Fruit fly (Drosophila melanogaster) whole organism, prepupa: ENCODE data around the gene CG44000.

Source experiments
- Blimp-1 ChIP-seq: fragments of 200-800 bp; sonication (Bioruptor generic); optimal IDR thresholded peaks from 3 replicates; lab custom pipeline; 2017; ENCODE audit warnings: missing biosample characterization, missing genetic modification characterization, mild to moderate bottlenecking, moderate library complexity, missing genetic modification reagents
- CG10631 ChIP-seq: fragments of 200-800 bp; sonication (Bioruptor generic); optimal IDR thresholded peaks from 2 replicates; lab custom pipeline; 2016; ENCODE audit warnings: missing biosample characterization, missing genetic modification characterization
- CG11294 ChIP-seq: fragments of 200-800 bp; sonication (Bioruptor generic); IDR thresholded peaks from 2 replicates; pipeline ENCODE4 v1.3.6; 2022; ENCODE audit warnings: missing biosample characterization, missing genetic modification characterization
- CG11762 ChIP-seq: fragments of 200-800 bp; sonication (Bioruptor generic); optimal IDR thresholded peaks from 3 replicates; lab custom pipeline; 2016; ENCODE audit warnings: missing biosample characterization, missing genetic modification characterization; ENCODE audit not compliant: insufficient read depth
- CG11902 ChIP-seq: fragments of 200-800 bp; sonication (Bioruptor generic); optimal IDR thresholded peaks from 3 replicates; lab custom pipeline; 2016; ENCODE audit warnings: missing biosample characterization, missing genetic modification characterization
- CG15336 ChIP-seq: fragments of 200-800 bp; sonication (Bioruptor generic); IDR thresholded peaks from 2 replicates; pipeline ENCODE4 v1.3.6; 2022; ENCODE audit warnings: missing biosample characterization, missing genetic modification characterization
- CG1621 ChIP-seq: fragments of 200-800 bp; sonication (Bioruptor generic); optimal IDR thresholded peaks from 3 replicates; lab custom pipeline; 2018; ENCODE audit warnings: missing biosample characterization, mild to moderate bottlenecking, missing genetic modification characterization
- CG16779 ChIP-seq: fragments of 200-800 bp; sonication (Bioruptor generic); optimal IDR thresholded peaks from 3 replicates; lab custom pipeline; 2017; ENCODE audit warnings: missing biosample characterization, mild to moderate bottlenecking, missing genetic modification characterization
- CG3032 ChIP-seq: fragments of 200-800 bp; optimal IDR thresholded peaks from 2 replicates; lab custom pipeline; 2019; ENCODE audit warnings: missing biosample characterization, mild to moderate bottlenecking, missing genetic modification characterization, moderate library complexity
- CG32006 ChIP-seq: fragments of 200-800 bp; sonication (Bioruptor generic); optimal IDR thresholded peaks from 3 replicates; lab custom pipeline; 2017; ENCODE audit warnings: missing biosample characterization, mild to moderate bottlenecking, missing genetic modification characterization
- CG34406 ChIP-seq: fragments of 200-800 bp; sonication (Bioruptor generic); optimal IDR thresholded peaks from 3 replicates; lab custom pipeline; 2016; ENCODE audit warnings: missing biosample characterization, missing genetic modification characterization
- CG4318 ChIP-seq: fragments of 200-800 bp; sonication (Bioruptor generic); optimal IDR thresholded peaks from 3 replicates; lab custom pipeline; 2017; ENCODE audit warnings: missing biosample characterization, mild to moderate bottlenecking, missing genetic modification characterization
- CG6163 ChIP-seq: fragments of 200-800 bp; sonication (Bioruptor generic); IDR thresholded peaks from 3 replicates; pipeline ENCODE4 v1.3.6; 2022; ENCODE audit warnings: missing biosample characterization, missing genetic modification characterization
- CG6276 ChIP-seq: fragments of 200-800 bp; sonication (Bioruptor generic); optimal IDR thresholded peaks from 2 replicates; lab custom pipeline; 2017; ENCODE audit warnings: missing biosample characterization, mild to moderate bottlenecking, missing genetic modification characterization
- CG6792 ChIP-seq: fragments of 200-800 bp; sonication (Bioruptor generic); optimal IDR thresholded peaks from 3 replicates; lab custom pipeline; 2016; ENCODE audit warnings: missing biosample characterization, missing genetic modification characterization
- CG6854 ChIP-seq: fragments of 200-800 bp; sonication (Bioruptor generic); optimal IDR thresholded peaks from 2 replicates; lab custom pipeline; 2017; ENCODE audit warnings: missing biosample characterization, mild to moderate bottlenecking, missing genetic modification characterization
- CG7368 ChIP-seq: fragments of 200-800 bp; sonication (Bioruptor generic); optimal IDR thresholded peaks from 3 replicates; lab custom pipeline; 2016; ENCODE audit warnings: missing biosample characterization, missing genetic modification characterization
- CG8119 ChIP-seq: fragments of 200-800 bp; sonication (Bioruptor generic); IDR thresholded peaks from 3 replicates; pipeline ENCODE4 v1.3.6; 2022; ENCODE audit warnings: missing biosample characterization, missing genetic modification characterization
- CG8319 ChIP-seq: fragments of 200-800 bp; sonication (Bioruptor generic); optimal IDR thresholded peaks from 3 replicates; lab custom pipeline; 2016; ENCODE audit warnings: missing biosample characterization, missing genetic modification characterization
- CG9139 ChIP-seq: fragments of 200-800 bp; sonication (Bioruptor generic); optimal IDR thresholded peaks from 3 replicates; lab custom pipeline; 2017; ENCODE audit warnings: missing biosample characterization, mild to moderate bottlenecking, missing genetic modification characterization
- Eip75B ChIP-seq: fragments of 200-800 bp; sonication (Bioruptor generic); optimal IDR thresholded peaks from 3 replicates; lab custom pipeline; 2016; ENCODE audit warnings: missing biosample characterization, missing genetic modification characterization
- Eip78C ChIP-seq: fragments of 200-800 bp; sonication (Bioruptor generic); peaks from one replicate; lab custom pipeline; 2016; ENCODE audit warnings: missing biosample characterization, missing genetic modification characterization
- Eip93F ChIP-seq: fragments of 200-800 bp; sonication (Bioruptor generic); optimal IDR thresholded peaks from 2 replicates; lab custom pipeline; 2016; ENCODE audit warnings: missing biosample characterization, mild to moderate bottlenecking, missing genetic modification characterization
- Ets21C ChIP-seq: fragments of 200-800 bp; sonication (Bioruptor generic); optimal IDR thresholded peaks from 3 replicates; lab custom pipeline; 2016; ENCODE audit warnings: missing biosample characterization, missing genetic modification characterization
- Ets96B ChIP-seq: fragments of 200-800 bp; optimal IDR thresholded peaks from 2 replicates; lab custom pipeline; 2019; ENCODE audit warnings: missing biosample characterization, mild to moderate bottlenecking, missing genetic modification characterization, moderate library complexity
- Gug ChIP-seq: fragments of 200-800 bp; sonication (Bioruptor generic); IDR thresholded peaks from 2 replicates; pipeline ENCODE4 v1.3.6; 2022; ENCODE audit warnings: missing biosample characterization, missing genetic modification characterization
- Hr38 ChIP-seq: sonication (Bioruptor generic); optimal IDR thresholded peaks from 2 replicates; lab custom pipeline; 2016; ENCODE audit warnings: missing biosample characterization, missing genetic modification characterization
- Hr39 ChIP-seq: fragments of 200-800 bp; sonication (Bioruptor generic); optimal IDR thresholded peaks from 2 replicates; lab custom pipeline; 2016; ENCODE audit warnings: missing biosample characterization, missing genetic modification characterization
- Lpt ChIP-seq: fragments of 200-800 bp; sonication (Bioruptor generic); optimal IDR thresholded peaks from 3 replicates; lab custom pipeline; 2016; ENCODE audit warnings: missing biosample characterization, missing genetic modification characterization
- Met ChIP-seq: fragments of 200-800 bp; sonication (Bioruptor generic); optimal IDR thresholded peaks from 3 replicates; lab custom pipeline; 2016; ENCODE audit warnings: missing biosample characterization, missing genetic modification characterization
- OdsH ChIP-seq: fragments of 200-800 bp; sonication (Bioruptor generic); optimal IDR thresholded peaks from 3 replicates; lab custom pipeline; 2016; ENCODE audit warnings: missing biosample characterization, missing genetic modification characterization
- Smox ChIP-seq: fragments of 200-800 bp; sonication (Bioruptor generic); optimal IDR thresholded peaks from 3 replicates; lab custom pipeline; 2016; ENCODE audit warnings: missing biosample characterization, missing genetic modification characterization
- Sox102F ChIP-seq: fragments of 200-800 bp; sonication (Bioruptor generic); optimal IDR thresholded peaks from 2 replicates; lab custom pipeline; 2016; ENCODE audit warnings: missing biosample characterization, mild to moderate bottlenecking, missing genetic modification characterization
- Sox14 ChIP-seq: fragments of 200-800 bp; sonication (Bioruptor generic); optimal IDR thresholded peaks from 3 replicates; lab custom pipeline; 2016; ENCODE audit warnings: missing biosample characterization, missing genetic modification characterization
- Sox15 ChIP-seq: fragments of 200-800 bp; sonication (Bioruptor generic); optimal IDR thresholded peaks from 3 replicates; lab custom pipeline; 2016; ENCODE audit warnings: missing biosample characterization, missing genetic modification characterization
- achi ChIP-seq: fragments of 200-800 bp; sonication (Bioruptor generic); optimal IDR thresholded peaks from 3 replicates; lab custom pipeline; 2016; ENCODE audit warnings: missing biosample characterization, missing genetic modification characterization
- acj6 ChIP-seq: fragments of 200-800 bp; sonication (Bioruptor generic); optimal IDR thresholded peaks from 3 replicates; lab custom pipeline; 2016; ENCODE audit warnings: missing biosample characterization, missing genetic modification characterization
- dac ChIP-seq: fragments of 200-800 bp; sonication (Bioruptor generic); optimal IDR thresholded peaks from 2 replicates; lab custom pipeline; 2017; ENCODE audit warnings: missing biosample characterization, mild to moderate bottlenecking, missing genetic modification characterization
- esn ChIP-seq: fragments of 200-800 bp; sonication (Bioruptor generic); optimal IDR thresholded peaks from 2 replicates; lab custom pipeline; 2016; ENCODE audit warnings: missing biosample characterization, mild to moderate bottlenecking, missing genetic modification characterization, moderate library complexity
- fd85E ChIP-seq: fragments of 200-800 bp; sonication (Bioruptor generic); optimal IDR thresholded peaks from 3 replicates; lab custom pipeline; 2016; ENCODE audit warnings: missing biosample characterization, missing genetic modification characterization
- fkh ChIP-seq: fragments of 200-800 bp; sonication (Bioruptor generic); optimal IDR thresholded peaks from 3 replicates; lab custom pipeline; 2017; ENCODE audit warnings: missing biosample characterization, mild to moderate bottlenecking, missing genetic modification characterization, moderate library complexity
- lz ChIP-seq: fragments of 200-800 bp; sonication (Bioruptor generic); optimal IDR thresholded peaks from 3 replicates; lab custom pipeline; 2016; ENCODE audit warnings: missing biosample characterization, missing genetic modification characterization
- net ChIP-seq: fragments of 200-800 bp; sonication (Bioruptor generic); optimal IDR thresholded peaks from 3 replicates; lab custom pipeline; 2016; ENCODE audit warnings: missing biosample characterization, missing genetic modification characterization
- pdm3 ChIP-seq: fragments of 200-800 bp; sonication (Bioruptor generic); optimal IDR thresholded peaks from 3 replicates; lab custom pipeline; 2016; ENCODE audit warnings: missing biosample characterization, missing genetic modification characterization
- salr ChIP-seq, 2 experiments: fragments of 200-800 bp; sonication (Bioruptor generic); optimal IDR thresholded peaks; 3 replicates each; lab custom pipeline; 2016 to 2018; ENCODE audit warnings: missing biosample characterization in 2 of 2, missing genetic modification characterization in 2 of 2, mild to moderate bottlenecking in 1 of 2
- ss ChIP-seq, 2 experiments: fragments of 200-800 bp; sonication (Bioruptor generic); optimal IDR thresholded peaks; 2 replicates in 1 of 2; 3 replicates in 1 of 2; lab custom pipeline; 2017 to 2018; ENCODE audit warnings: mild to moderate bottlenecking in 2 of 2, missing biosample characterization in 2 of 2, missing genetic modification characterization in 2 of 2, moderate library complexity in 1 of 2
- svp ChIP-seq: fragments of 200-800 bp; sonication (Bioruptor generic); peaks from one replicate; lab custom pipeline; 2016; ENCODE audit warnings: missing biosample characterization, missing genetic modification characterization
- topi ChIP-seq: fragments of 200-800 bp; sonication (Bioruptor generic); optimal IDR thresholded peaks from 3 replicates; lab custom pipeline; 2016; ENCODE audit warnings: missing biosample characterization, missing genetic modification characterization
- vri ChIP-seq: fragments of 200-800 bp; sonication (Bioruptor generic); optimal IDR thresholded peaks from 3 replicates; lab custom pipeline; 2016; ENCODE audit warnings: missing biosample characterization, mild to moderate bottlenecking, missing genetic modification characterization

Gene CG44000

dm6 chr2L:5080225-5080867, 37.3 kb downstream of the CG44000 start (continued):
- TF ChIP-seq Hr39 (GFP tag; lab: Kevin White, UChicago) (no peak), topi (no peak), CG6792 (peak; percentile 53), esn (GFP tag; lab: Kevin White, UChicago) (no peak), CG16779 (peak; percentile 70), CG34406 (peak; percentile 52)

- TF ChIP-seq CG11294 (GFP tag; lab: Robert Waterston, UW) (no peak), Blimp-1 (no peak), CG6854 (no peak), CG3032 (no peak), fd85E (no peak), OdsH (GFP tag; lab: Kevin White, UChicago) (no peak), CG6792 (no peak), CG9139 (GFP tag; lab: Kevin White, UChicago) (no peak), CG8319 (no peak), fkh (GFP tag; lab: Kevin White, UChicago) (peak; percentile 12), esn (GFP tag; lab: Kevin White, UChicago) (peak; percentile 52), net (GFP tag; lab: Kevin White, UChicago) (no peak), Sox102F (GFP tag; lab: Kevin White, UChicago) (no peak), CG10631 (GFP tag; lab: Kevin White, UChicago) (no peak), ss (GFP tag; optimal IDR thresholded peaks at IDR 0.05; lab: Kevin White, UChicago) (no peak), salr (GFP tag; optimal IDR thresholded peaks at IDR 0.05; lab: Kevin White, UChicago) (no peak), CG8119 (GFP tag; lab: Robert Waterston, UW) (no peak), Eip78C (GFP tag; lab: Kevin White, UChicago) (peak; percentile 29), CG16779 (no peak), Eip75B (GFP tag; lab: Kevin White, UChicago) (no peak), Ets96B (tag; lab: Kevin White, UChicago) (no peak), Gug (GFP tag; lab: Robert Waterston, UW) (no peak), pdm3 (GFP tag; lab: Kevin White, UChicago) (no peak), CG11902 (no peak), svp (GFP tag; lab: Kevin White, UChicago) (peak; percentile 43), achi (GFP tag; lab: Kevin White, UChicago) (no peak), CG34406 (no peak), CG6276 (no peak), CG11762 (GFP tag; lab: Kevin White, UChicago) (no peak), Lpt (GFP tag; lab: Kevin White, UChicago) (no peak), Smox (GFP tag; lab: Kevin White, UChicago) (no peak), Eip93F (GFP tag; lab: Kevin White, UChicago) (no peak), Sox14 (peak; percentile 33), CG32006 (peak; percentile 20), Hr38 (GFP tag; lab: Kevin White, UChicago) (no peak), dac (GFP tag; lab: Kevin White, UChicago) (no peak), topi (peak; percentile 24), CG7368 (GFP tag; lab: Kevin White, UChicago) (no peak), Met (GFP tag; lab: Kevin White, UChicago) (peak; percentile 47), lz (GFP tag; lab: Kevin White, UChicago) (peak; percentile 52), acj6 (GFP tag; lab: Kevin White, UChicago) (no peak), CG1621 (tag; lab: Kevin White, UChicago) (no peak), CG4318 (no peak), CG15336 (GFP tag; lab: Robert Waterston, UW) (no peak), CG6163 (no peak), Sox15 (no peak), Ets21C (peak; percentile 19), vri (peak; percentile 57)
These were observed 41.7 kb downstream of the CG44000 start for dm6 chr2L:5084586-5085257.
